Fruit fly (Drosophila melanogaster) whole organism, wandering third instar larva: ENCODE data around the gene Vps13B.

Experiments
- Abd-B ChIP-seq: fragments of >200 bp; optimal IDR thresholded peaks from 2 replicates; lab custom pipeline; 2017; ENCODE audit warnings: missing biosample characterization, missing genetic modification characterization
- CG32264 ChIP-seq: fragments of 200-800 bp; sonication (Bioruptor generic); optimal IDR thresholded peaks from 2 replicates; lab custom pipeline; 2016; ENCODE audit warnings: missing biosample characterization, missing genetic modification characterization
- CG9705 ChIP-seq: fragments of 200-800 bp; sonication (Bioruptor generic); optimal IDR thresholded peaks from 2 replicates; lab custom pipeline; 2018; ENCODE audit warnings: missing biosample characterization, mild to moderate bottlenecking, missing genetic modification characterization
- CrebA ChIP-seq: fragments of 200-800 bp; sonication (Bioruptor generic); optimal IDR thresholded peaks from 2 replicates; lab custom pipeline; 2016; ENCODE audit warnings: missing biosample characterization, mild to moderate bottlenecking, missing genetic modification characterization, borderline replicate concordance
- Dfd ChIP-seq: fragments of >200 bp; optimal IDR thresholded peaks from 2 replicates; lab custom pipeline; 2017; ENCODE audit warnings: missing biosample characterization, missing genetic modification characterization
- Dif ChIP-seq: fragments of 200-275, 200-300 bp; sonication (Bioruptor generic); optimal IDR thresholded peaks from 2 replicates; lab custom pipeline; 2018; ENCODE audit warnings: missing biosample characterization, missing genetic modification characterization; ENCODE audit not compliant: partially characterized antibody
- HLH106 ChIP-seq: fragments of 200-800 bp; optimal IDR thresholded peaks from 3 replicates; lab custom pipeline; 2019; ENCODE audit warnings: missing biosample characterization, mild to moderate bottlenecking, missing genetic modification characterization, moderate library complexity
- Hnf4 ChIP-seq: fragments of 200-800 bp; sonication (Bioruptor generic); optimal IDR thresholded peaks from 2 replicates; lab custom pipeline; 2016; ENCODE audit warnings: missing biosample characterization, mild to moderate bottlenecking, missing genetic modification characterization
- Hr78 ChIP-seq: fragments of >200 bp; optimal IDR thresholded peaks from 2 replicates; lab custom pipeline; 2017; ENCODE audit warnings: missing biosample characterization, missing genetic modification characterization
- Hr83 ChIP-seq: fragments of 200-300 bp; sonication (Bioruptor generic); optimal IDR thresholded peaks from 2 replicates; lab custom pipeline; 2016; ENCODE audit warnings: missing biosample characterization, mild to moderate bottlenecking, missing genetic modification characterization, moderate library complexity; ENCODE audit not compliant: poor library complexity, severe bottlenecking
- Jra ChIP-seq: sonication (Bioruptor generic); optimal IDR thresholded peaks from 2 replicates; lab custom pipeline; 2016; ENCODE audit warnings: missing biosample characterization, missing genetic modification characterization
- Myc ChIP-seq: fragments of >200 bp; optimal IDR thresholded peaks from 2 replicates; lab custom pipeline; 2017
- N ChIP-seq: fragments of >200 bp; optimal IDR thresholded peaks from 2 replicates; lab custom pipeline; 2018; ENCODE audit warnings: missing biosample characterization, missing external identifiers, missing genetic modification characterization
- OdsH ChIP-seq: fragments of 200-800 bp; sonication (Bioruptor generic); optimal IDR thresholded peaks from 2 replicates; lab custom pipeline; 2016; ENCODE audit warnings: missing biosample characterization, mild to moderate bottlenecking, missing genetic modification characterization
- Rel ChIP-seq, 2 experiments: fragments of 200-800 bp; sonication (Bioruptor generic) in 1 of 2; optimal IDR thresholded peaks; 2 replicates in 1 of 2; 3 replicates in 1 of 2; lab custom pipeline; 2016 to 2019; ENCODE audit warnings: mild to moderate bottlenecking in 2 of 2, missing biosample characterization in 2 of 2, missing genetic modification characterization in 2 of 2, moderate library complexity in 1 of 2
- Sp1 ChIP-seq: fragments of 200-800 bp; sonication (Bioruptor generic); optimal IDR thresholded peaks from 3 replicates; lab custom pipeline; 2019; ENCODE audit warnings: missing biosample characterization, mild to moderate bottlenecking, missing genetic modification characterization, moderate library complexity
- Vsx2 ChIP-seq: fragments of 200-300, 225-300 bp; sonication (Bioruptor generic); optimal IDR thresholded peaks from 2 replicates; lab custom pipeline; 2018; ENCODE audit warnings: missing biosample characterization, missing genetic modification characterization; ENCODE audit not compliant: partially characterized antibody
- br ChIP-seq: fragments of 200-800 bp; sonication (Bioruptor generic); optimal IDR thresholded peaks from 2 replicates; lab custom pipeline; 2016; ENCODE audit warnings: missing biosample characterization, missing genetic modification characterization
- brk ChIP-seq: fragments of 200-800 bp; sonication (Bioruptor generic); optimal IDR thresholded peaks from 2 replicates; lab custom pipeline; 2016; ENCODE audit warnings: missing biosample characterization, mild to moderate bottlenecking, missing genetic modification characterization
- dmrt93B ChIP-seq: fragments of 200-800 bp; sonication (Bioruptor generic); optimal IDR thresholded peaks from 2 replicates; lab custom pipeline; 2018; ENCODE audit warnings: missing biosample characterization, mild to moderate bottlenecking, missing genetic modification characterization
- dsf ChIP-seq: sonication (Bioruptor generic); optimal IDR thresholded peaks from 2 replicates; lab custom pipeline; 2016; ENCODE audit warnings: missing biosample characterization, missing genetic modification characterization, borderline replicate concordance
- ey ChIP-seq: fragments of 200-800 bp; sonication (Bioruptor generic); optimal IDR thresholded peaks from 2 replicates; lab custom pipeline; 2016; ENCODE audit warnings: missing biosample characterization, missing genetic modification characterization
- foxo ChIP-seq, 2 experiments: fragments of 200-800 bp; sonication (Bioruptor generic); optimal IDR thresholded peaks; 2 replicates in 1 of 2; 3 replicates in 1 of 2; lab custom pipeline; 2016 to 2017; ENCODE audit warnings: missing biosample characterization in 2 of 2, missing genetic modification characterization in 2 of 2
- fru ChIP-seq: fragments of 200-800 bp; sonication (Bioruptor generic); optimal IDR thresholded peaks from 3 replicates; lab custom pipeline; 2016; ENCODE audit warnings: missing biosample characterization, mild to moderate bottlenecking, missing genetic modification characterization
- h ChIP-seq: fragments of 200-800 bp; sonication (Bioruptor generic); optimal IDR thresholded peaks from 3 replicates; lab custom pipeline; 2016; ENCODE audit warnings: missing biosample characterization, mild to moderate bottlenecking, missing genetic modification characterization
- jim ChIP-seq: fragments of 175-275, 200-325 bp; sonication (Bioruptor generic); optimal IDR thresholded peaks from 2 replicates; lab custom pipeline; 2016; ENCODE audit warnings: missing biosample characterization, mild to moderate bottlenecking, missing genetic modification characterization
- lola ChIP-seq: fragments of >200 bp; optimal IDR thresholded peaks from 2 replicates; lab custom pipeline; 2017; ENCODE audit warnings: missing biosample characterization, missing genetic modification characterization
- pan ChIP-seq: fragments of >200 bp; optimal IDR thresholded peaks from 2 replicates; lab custom pipeline; 2017
- rgr ChIP-seq: fragments of 200-800 bp; sonication (Bioruptor generic); optimal IDR thresholded peaks from 3 replicates; lab custom pipeline; 2016; ENCODE audit warnings: missing biosample characterization, mild to moderate bottlenecking, missing genetic modification characterization
- sv ChIP-seq: fragments of 200-800 bp; sonication (Bioruptor generic); optimal IDR thresholded peaks from 3 replicates; lab custom pipeline; 2016; ENCODE audit warnings: missing biosample characterization, missing genetic modification characterization
- tai ChIP-seq: sonication (Bioruptor generic); optimal IDR thresholded peaks from 2 replicates; lab custom pipeline; 2016; ENCODE audit warnings: missing biosample characterization, missing genetic modification characterization
- usp ChIP-seq: fragments of >200 bp; optimal IDR thresholded peaks from 2 replicates; lab custom pipeline; 2017; ENCODE audit warnings: missing biosample characterization, missing genetic modification characterization
- woc ChIP-seq: sonication (Bioruptor generic); optimal IDR thresholded peaks from 2 replicates; lab custom pipeline; 2016; ENCODE audit warnings: missing biosample characterization, mild to moderate bottlenecking, missing genetic modification characterization

Vps13B gene

DNA sequence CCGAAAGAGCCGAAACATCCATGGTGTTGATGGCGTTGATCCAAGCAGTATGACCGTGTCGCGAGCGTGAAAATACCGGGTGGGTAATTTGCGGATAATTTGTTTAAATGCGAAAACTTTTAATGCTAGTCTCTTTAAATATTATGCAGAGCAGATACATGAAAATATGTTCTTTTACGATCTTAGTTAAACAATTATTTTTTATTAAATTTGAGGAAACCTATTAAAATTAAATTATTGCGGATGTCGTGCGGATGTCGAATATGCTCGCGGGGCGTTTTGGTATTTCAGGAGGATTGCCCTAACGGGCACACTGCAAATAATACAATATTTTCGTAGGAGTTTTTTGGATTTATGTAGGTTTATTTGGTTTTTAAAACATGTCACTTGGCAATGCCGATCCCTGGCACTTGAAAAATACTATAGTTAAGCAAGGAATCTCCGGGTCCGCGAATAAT lies 2.7 kb upstream of the Vps13B start, which contains the start of the genes Cog7, CG42557 and CG42558:
Gene Cog7, minus strand, starts transcription at position 51 of the 458 bp plus-strand sequence.
Gene CG42557, plus strand, starts transcription at position 281 of the 458 bp plus-strand sequence.
Gene CG42558, plus strand, starts transcription at position 281 of the 458 bp plus-strand sequence.
- TF ChIP-seq tai = no peak
- TF ChIP-seq pan (lab: Kevin White, UChicago) = no peak
- TF ChIP-seq CG32264 (GFP tag; lab: Kevin White, UChicago) = no peak
- TF ChIP-seq dmrt93B = no peak
- no peak for TF ChIP-seq CrebA (GFP tag; lab: Kevin White, UChicago)

DNA sequence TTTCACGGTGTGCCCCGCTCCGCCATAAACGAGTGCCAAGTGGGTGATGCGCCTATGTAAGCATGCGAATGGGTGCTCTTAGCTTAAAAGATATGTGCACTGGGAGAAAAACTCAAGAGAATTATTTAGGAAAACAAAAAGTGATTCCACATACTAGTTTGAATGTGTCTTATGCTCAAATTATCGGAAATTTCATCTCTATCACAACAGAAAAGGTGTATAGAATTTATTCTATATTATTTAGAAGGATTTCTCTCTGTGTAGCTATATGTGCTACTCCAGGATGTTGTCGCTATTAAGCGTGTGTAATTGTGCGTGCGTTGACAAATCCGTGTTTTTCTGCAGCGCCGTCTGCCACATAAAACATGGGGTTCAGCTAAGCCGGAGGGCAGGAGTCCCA lies 23.6 kb downstream of the Vps13B start:
- TF ChIP-seq Hr83 (GFP tag; lab: Kevin White, UChicago) = no peak
- no peak for TF ChIP-seq Myc (lab: Kevin White, UChicago)
- TF ChIP-seq usp (GFP tag; lab: Kevin White, UChicago) = no peak
- no peak for TF ChIP-seq Abd-B (GFP tag; lab: Kevin White, UChicago)
- TF ChIP-seq Hnf4 (GFP tag; lab: Kevin White, UChicago) = no peak
- no peak for TF ChIP-seq dmrt93B
- TF ChIP-seq Jra (GFP tag; lab: Kevin White, UChicago) = no peak
- TF ChIP-seq N = no peak
- no peak for TF ChIP-seq lola (GFP tag; lab: Kevin White, UChicago)
- TF ChIP-seq dsf (GFP tag; lab: Kevin White, UChicago) = no peak
- no peak for TF ChIP-seq h (GFP tag; lab: Kevin White, UChicago)
- TF ChIP-seq CG9705 (GFP tag; lab: Kevin White, UChicago) = no peak
- no peak for TF ChIP-seq CG32264 (GFP tag; lab: Kevin White, UChicago)
- TF ChIP-seq, all 38 proteins: peak for 0

DNA sequence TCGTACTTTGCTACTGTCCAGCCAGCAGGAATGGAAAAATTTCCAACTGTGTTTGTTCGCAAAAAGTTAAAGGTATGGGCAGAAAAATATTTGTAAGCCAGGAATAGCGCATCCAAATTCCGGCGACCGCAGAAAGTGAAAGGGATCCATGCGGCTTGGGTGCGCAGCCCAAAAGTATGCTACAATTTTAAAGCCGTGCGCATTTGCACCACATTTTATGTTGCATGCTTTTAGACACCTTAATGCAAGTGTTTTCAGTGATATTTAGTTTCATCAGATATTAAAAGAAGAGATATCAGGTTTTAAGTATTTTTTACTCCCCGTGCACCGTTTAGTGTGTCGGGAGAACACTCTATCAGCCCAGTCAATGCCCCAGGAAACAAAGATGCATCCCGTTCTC lies 27.3 kb downstream of the Vps13B start:
- TF ChIP-seq jim (GFP tag; lab: Kevin White, UChicago) (no peak), Hr78 (GFP tag; lab: Kevin White, UChicago) (no peak), Dfd (GFP tag; lab: Kevin White, UChicago) (no peak), Abd-B (GFP tag; lab: Kevin White, UChicago) (no peak), brk (GFP tag; lab: Kevin White, UChicago) (no peak), fru (GFP tag; lab: Kevin White, UChicago) (no peak), Vsx2 (no peak), sv (GFP tag; lab: Kevin White, UChicago) (no peak)

DNA sequence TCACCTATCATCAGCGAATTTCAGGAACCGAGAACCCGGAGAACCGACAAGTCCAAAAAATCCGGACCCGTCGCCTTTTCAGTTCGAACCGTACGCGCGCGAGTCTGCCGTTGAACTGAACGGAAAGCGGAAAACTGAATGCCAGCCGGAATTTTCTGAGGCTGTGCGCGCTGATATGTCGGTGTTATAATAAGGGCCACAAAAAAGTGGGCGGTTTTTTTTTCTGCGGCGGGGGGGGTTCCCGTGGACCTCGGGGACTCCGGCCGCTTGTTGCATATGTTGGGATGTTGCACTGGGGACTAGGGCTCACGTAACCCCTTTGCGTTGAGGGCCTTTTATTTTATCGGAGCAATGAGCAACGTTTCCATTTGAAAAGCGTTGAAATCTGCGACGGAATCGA lies 33.6 kb downstream of the Vps13B start, which contains the start of gene TkR99D:
Gene TkR99D, minus strand, starts transcription at position 101 of the 400 bp plus-strand sequence.
- TF ChIP-seq Hr78 (GFP tag; lab: Kevin White, UChicago) = no peak
- no peak for TF ChIP-seq Myc (lab: Kevin White, UChicago)
- no peak for TF ChIP-seq woc (GFP tag; lab: Kevin White, UChicago)
- no peak for TF ChIP-seq Vsx2
- TF ChIP-seq Jra (GFP tag; lab: Kevin White, UChicago) = no peak
- TF ChIP-seq fru (GFP tag; lab: Kevin White, UChicago) = no peak
- TF ChIP-seq HLH106 = no peak
- TF ChIP-seq Sp1 (GFP tag; lab: Kevin White, UChicago) = no peak
- TF ChIP-seq tai = no peak
- TF ChIP-seq Dif (GFP tag; lab: Kevin White, UChicago) = no peak
- TF ChIP-seq CrebA (GFP tag; lab: Kevin White, UChicago) = no peak
- no peak for TF ChIP-seq br (GFP tag; lab: Kevin White, UChicago)
- no peak for TF ChIP-seq Hnf4 (GFP tag; lab: Kevin White, UChicago)
- TF ChIP-seq foxo (GFP tag; optimal IDR thresholded peaks at IDR 0.05; lab: Kevin White, UChicago) = no peak
- no peak for TF ChIP-seq Abd-B (GFP tag; lab: Kevin White, UChicago)
- no peak for TF ChIP-seq brk (GFP tag; lab: Kevin White, UChicago)
- TF ChIP-seq N = no peak
- no peak for TF ChIP-seq sv (GFP tag; lab: Kevin White, UChicago)
- no peak for TF ChIP-seq CG32264 (GFP tag; lab: Kevin White, UChicago)

- TF ChIP-seq rgr (GFP tag; lab: Kevin White, UChicago) = peak; percentile 32
- peak; percentile 32 for TF ChIP-seq Sp1 (GFP tag; lab: Kevin White, UChicago)
- TF ChIP-seq Rel (GFP tag; optimal IDR thresholded peaks at IDR 0.05; lab: Kevin White, UChicago) = no peak
- no peak for TF ChIP-seq Rel (tag; optimal IDR thresholded peaks at IDR 0.05; lab: Kevin White, UChicago)
- TF ChIP-seq N = no peak
- peak in 1 of 2 experiments; percentile 40 for TF ChIP-seq foxo (GFP tag; optimal IDR thresholded peaks at IDR 0.05; lab: Kevin White, UChicago)
- peak; percentile 39 for TF ChIP-seq ey (GFP tag; lab: Kevin White, UChicago)
- TF ChIP-seq HLH106 = peak; percentile 49
- TF ChIP-seq br (GFP tag; lab: Kevin White, UChicago) = peak; percentile 32
- no peak for TF ChIP-seq dsf (GFP tag; lab: Kevin White, UChicago)
- peak; percentile 48 for TF ChIP-seq fru (GFP tag; lab: Kevin White, UChicago)
- TF ChIP-seq h (GFP tag; lab: Kevin White, UChicago) = peak; percentile 46
- TF ChIP-seq OdsH (GFP tag; lab: Kevin White, UChicago) = peak; percentile 24
These were observed 42.8 kb downstream of the Vps13B start for dm6 chr3R:29978595-29978994.
